Worm (Caenorhabditis elegans) whole organism, L2 larva: Measurements from ENCODE around the gene hmg-11.

Experiments used
- ZK546.5 ChIP-seq: sonication (generic microtip); optimal IDR thresholded peaks from 2 replicates; lab custom pipeline; 2017; ENCODE audit warnings: missing biosample characterization, missing genetic modification characterization
- lin-13 ChIP-seq: fragments of 150-350 bp; optimal IDR thresholded peaks from 2 replicates; lab custom pipeline; 2014; ENCODE audit warnings: missing biosample characterization, missing genetic modification reagents, missing genetic modification characterization
- nhr-237 ChIP-seq: fragments of 150-350 bp; optimal IDR thresholded peaks from 2 replicates; lab custom pipeline; 2014; ENCODE audit warnings: missing biosample characterization, missing genetic modification characterization
- ztf-11 ChIP-seq: sonication (generic microtip); optimal IDR thresholded peaks from 2 replicates; lab custom pipeline; 2017; ENCODE audit warnings: missing biosample characterization, missing genetic modification characterization

- TF ChIP-seq nhr-237 (no peak), ztf-11 (tag; lab: Kevin White, UChicago) (no peak), ZK546.5 (no peak), lin-13 (GFP tag; lab: Kevin White, UChicago) (no peak)
Measured at ce11 chrII:4684852-4685251, 12.0 kb downstream of the hmg-11 start.
